Fruit fly (Drosophila melanogaster) whole organism, prepupa: ENCODE data around the gene Mipp1.
"Not testable (repeated sequence)": the region's sequence is repeated elsewhere in the genome, so short reads cannot be mapped to it uniquely, and the experiment has no call there.

ENCODE experiments used
- CG10631 ChIP-seq: fragments of 200-800 bp; sonication (Bioruptor generic); optimal IDR thresholded peaks from 2 replicates; lab custom pipeline; 2016; ENCODE audit warnings: missing biosample characterization, missing genetic modification characterization
- CG11762 ChIP-seq: fragments of 200-800 bp; sonication (Bioruptor generic); optimal IDR thresholded peaks from 3 replicates; lab custom pipeline; 2016; ENCODE audit warnings: missing biosample characterization, missing genetic modification characterization; ENCODE audit not compliant: insufficient read depth
- CG3032 ChIP-seq: fragments of 200-800 bp; optimal IDR thresholded peaks from 2 replicates; lab custom pipeline; 2019; ENCODE audit warnings: missing biosample characterization, mild to moderate bottlenecking, missing genetic modification characterization, moderate library complexity
- CG6163 ChIP-seq: fragments of 200-800 bp; sonication (Bioruptor generic); IDR thresholded peaks from 3 replicates; pipeline ENCODE4 v1.3.6; 2022; ENCODE audit warnings: missing biosample characterization, missing genetic modification characterization
- CG7368 ChIP-seq: fragments of 200-800 bp; sonication (Bioruptor generic); optimal IDR thresholded peaks from 3 replicates; lab custom pipeline; 2016; ENCODE audit warnings: missing biosample characterization, missing genetic modification characterization
- CG8119 ChIP-seq: fragments of 200-800 bp; sonication (Bioruptor generic); IDR thresholded peaks from 3 replicates; pipeline ENCODE4 v1.3.6; 2022; ENCODE audit warnings: missing biosample characterization, missing genetic modification characterization
- Hr39 ChIP-seq: fragments of 200-800 bp; sonication (Bioruptor generic); optimal IDR thresholded peaks from 2 replicates; lab custom pipeline; 2016; ENCODE audit warnings: missing biosample characterization, missing genetic modification characterization
- Sox15 ChIP-seq: fragments of 200-800 bp; sonication (Bioruptor generic); optimal IDR thresholded peaks from 3 replicates; lab custom pipeline; 2016; ENCODE audit warnings: missing biosample characterization, missing genetic modification characterization
- esn ChIP-seq: fragments of 200-800 bp; sonication (Bioruptor generic); optimal IDR thresholded peaks from 2 replicates; lab custom pipeline; 2016; ENCODE audit warnings: missing biosample characterization, mild to moderate bottlenecking, missing genetic modification characterization, moderate library complexity
- fd59A ChIP-seq: fragments of 200-800 bp; sonication (Bioruptor generic); optimal IDR thresholded peaks from 2 replicates; lab custom pipeline; 2017; ENCODE audit warnings: missing biosample characterization, mild to moderate bottlenecking, missing genetic modification characterization, missing genetic modification reagents

DNA sequence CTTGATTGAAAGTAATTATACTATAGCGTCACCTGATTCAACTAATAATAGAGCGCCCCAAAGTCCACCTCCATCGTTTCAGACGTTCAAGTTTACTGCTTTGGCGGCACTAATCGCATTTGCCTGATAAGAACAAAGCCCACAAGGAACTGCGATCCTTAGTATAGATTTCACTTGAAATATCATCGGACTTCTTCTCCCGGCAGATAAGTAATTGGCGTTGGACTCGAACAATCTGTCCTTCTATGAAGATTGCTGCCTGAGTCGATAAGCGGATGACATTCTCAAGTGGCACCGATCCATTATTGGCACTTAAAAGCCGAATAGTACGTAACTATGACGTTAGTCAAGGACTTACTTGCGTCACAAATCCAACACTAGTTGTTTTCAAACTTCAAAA is at the start of gene Mipp1:
- not testable (repeated sequence) for TF ChIP-seq CG6163 (GFP tag; lab: Robert Waterston, UW); Sox15 (GFP tag; lab: Kevin White, UChicago); CG7368 (GFP tag; lab: Kevin White, UChicago); CG8119 (GFP tag; lab: Robert Waterston, UW); CG10631; esn (GFP tag; lab: Kevin White, UChicago); Hr39 (GFP tag; lab: Kevin White, UChicago); CG3032; fd59A; CG11762 (GFP tag; lab: Kevin White, UChicago)
